Fruit fly (Drosophila melanogaster) whole organism: ENCODE data around the gene Ucp4C.

Experiments
- pan ChIP-seq: fragments of >200 bp; optimal IDR thresholded peaks from 2 replicates; lab custom pipeline; 2017
- usp ChIP-seq: fragments of >200 bp; optimal IDR thresholded peaks from 2 replicates; lab custom pipeline; 2017; ENCODE audit warnings: missing biosample characterization, missing genetic modification characterization, mixed read lengths

- TF ChIP-seq pan: no peak
- no peak for TF ChIP-seq usp
Measured at dm6 chr2L:5963251-5963650, 5.1 kb upstream of the Ucp4C start.
